Worm (Caenorhabditis elegans): ENCODE data around the gene ZK1010.12.

ZK1010.12 gene

DNA sequence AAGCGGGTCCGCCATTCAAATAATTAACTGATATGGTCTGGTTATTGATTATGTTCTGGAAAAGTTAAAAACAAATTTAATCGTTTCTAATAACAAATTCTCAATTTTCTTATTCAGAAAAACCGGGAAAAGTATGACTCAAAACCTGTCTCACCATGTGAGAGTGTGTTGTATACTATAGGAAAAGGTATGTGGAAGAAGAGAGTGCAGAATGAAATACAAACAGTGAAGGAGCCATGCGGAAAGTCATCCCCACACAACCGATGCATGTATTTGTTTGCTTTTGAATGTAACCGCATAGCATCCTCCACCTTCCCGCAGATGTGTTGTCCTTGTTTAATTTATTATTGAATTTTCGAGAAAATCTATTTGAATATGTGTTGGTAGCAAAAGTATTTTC is 9.4 kb downstream of the ZK1010.12 start, which contains the start of gene ZK1010.8:
Gene ZK1010.8, minus strand, starts transcription at position 214 of the 400 bp plus-strand sequence.
- TF ChIP-seq fkh-10 (GFP tag; optimal IDR thresholded peaks at IDR 0.05) = no peak
- no peak for TF ChIP-seq ama-1 (optimal IDR thresholded peaks at IDR 0.05)
- no peak for TF ChIP-seq ceh-24 (tag; optimal IDR thresholded peaks at IDR 0.05)
- no peak for TF ChIP-seq rnt-1 (tag; optimal IDR thresholded peaks at IDR 0.05)
- TF ChIP-seq sdc-2 (tag; optimal IDR thresholded peaks at IDR 0.05) = no peak
- TF ChIP-seq dmd-4 (tag; optimal IDR thresholded peaks at IDR 0.05; ENCODE audit: borderline replicate concordance) = no peak
- TF ChIP-seq unc-86 (tag; optimal IDR thresholded peaks at IDR 0.05) = no peak

DNA sequence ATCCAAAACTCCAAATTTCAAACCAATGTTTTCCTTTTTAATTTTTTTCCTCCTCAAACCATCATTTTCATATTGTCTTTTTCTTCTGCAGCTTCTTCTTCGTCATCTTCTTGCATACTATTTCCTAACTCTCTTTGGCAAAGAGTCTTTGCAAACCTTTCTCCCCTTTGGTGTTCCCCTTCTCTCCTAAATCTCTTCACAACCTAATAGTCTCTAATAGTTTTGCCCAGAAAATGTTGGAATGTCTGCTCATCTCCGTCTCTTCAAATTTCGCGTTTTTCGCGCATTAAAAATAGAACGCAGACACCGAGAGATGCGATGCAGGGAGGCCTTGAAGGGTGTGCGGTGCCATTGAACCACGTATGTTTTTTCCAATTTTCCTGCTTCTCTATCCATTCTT is 11.0 kb downstream of the ZK1010.12 start, which contains the start of gene ZK1010.10:
Gene ZK1010.10, plus strand, starts transcription at position 286 of the 400 bp plus-strand sequence.
- TF ChIP-seq ceh-18 (tag; optimal IDR thresholded peaks at IDR 0.05) = peak; percentile 23
- TF ChIP-seq sdc-2 (tag; optimal IDR thresholded peaks at IDR 0.05) = no peak
- TF ChIP-seq ceh-31 (tag; optimal IDR thresholded peaks at IDR 0.05) = peak; percentile 75
- peak; percentile 41 for TF ChIP-seq ceh-14 (tag; optimal IDR thresholded peaks at IDR 0.05)
- TF ChIP-seq ref-2 (tag; optimal IDR thresholded peaks at IDR 0.05) = no peak
- TF ChIP-seq pha-4 (tag; optimal IDR thresholded peaks at IDR 0.05) = no peak
- no peak for TF ChIP-seq hlh-13 (GFP tag; optimal IDR thresholded peaks at IDR 0.05)
- peak; percentile 51 for TF ChIP-seq unc-55 (GFP tag; optimal IDR thresholded peaks at IDR 0.05)
- TF ChIP-seq ceh-34 (tag; optimal IDR thresholded peaks at IDR 0.05) = peak; percentile 19
- peak; percentile 55 for TF ChIP-seq pax-1 (tag; optimal IDR thresholded peaks at IDR 0.05)
- no peak for TF ChIP-seq pat-9 (tag; optimal IDR thresholded peaks at IDR 0.05)
- peak; percentile 42 for TF ChIP-seq tbx-2 (tag; optimal IDR thresholded peaks at IDR 0.05)
- TF ChIP-seq unc-86 (tag; optimal IDR thresholded peaks at IDR 0.05) = no peak
- peak; percentile 65 for TF ChIP-seq nfya-1 (tag; optimal IDR thresholded peaks at IDR 0.05)
- TF ChIP-seq unc-42 (tag; optimal IDR thresholded peaks at IDR 0.05) = peak; percentile 59

DNA sequence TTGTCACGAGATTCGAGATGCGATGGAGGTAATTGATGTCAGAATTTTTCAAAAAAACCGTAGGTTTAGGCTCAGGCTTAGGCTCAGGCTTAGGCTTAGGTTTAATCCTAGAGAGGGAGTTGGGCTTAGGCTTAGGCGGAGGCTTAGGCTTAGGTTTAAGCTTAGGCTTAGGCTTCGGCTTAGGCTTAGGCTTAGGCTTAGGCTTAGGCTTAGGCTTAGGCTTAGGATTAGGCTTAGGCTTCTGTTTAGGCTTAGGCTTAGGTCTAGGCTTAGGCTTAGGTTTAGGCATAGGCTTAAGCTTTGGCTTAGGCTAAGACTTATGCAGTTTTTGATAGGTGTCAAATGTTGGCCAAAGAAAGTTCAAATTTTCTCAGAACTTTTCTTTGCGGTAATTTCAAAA is 13.2 kb downstream of the ZK1010.12 start:
- peak; percentile 88 for TF ChIP-seq dve-1 (tag; optimal IDR thresholded peaks at IDR 0.05)
- TF ChIP-seq ceh-6 (GFP tag; optimal IDR thresholded peaks at IDR 0.05) = no peak
- TF ChIP-seq C38D4.7 (GFP tag; optimal IDR thresholded peaks at IDR 0.05) = no peak
- TF ChIP-seq K02D7.2 (tag; optimal IDR thresholded peaks at IDR 0.05) = peak; percentile 10

DNA sequence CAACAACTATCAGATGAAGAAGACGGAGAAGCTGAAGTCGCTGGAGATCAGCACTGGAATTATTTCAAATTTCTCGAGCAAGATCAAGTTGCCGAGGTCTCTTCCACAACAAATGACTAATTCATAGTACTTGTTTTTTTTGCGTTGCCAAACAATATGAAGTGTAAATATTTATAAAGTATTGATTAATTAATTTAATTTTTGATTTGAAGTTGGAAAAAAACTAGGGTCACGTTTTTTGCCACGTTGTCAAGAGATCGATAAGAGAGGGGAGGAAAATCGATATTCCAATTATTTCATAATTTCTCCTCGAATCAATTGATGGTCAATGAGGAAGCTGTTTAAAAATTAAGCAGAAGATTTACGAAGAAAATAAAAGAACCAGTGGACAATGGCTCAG is 14.1 kb downstream of the ZK1010.12 start, which contains the start of gene snf-7:
Gene snf-7, plus strand, starts transcription at position 301 of the 400 bp plus-strand sequence.
- TF ChIP-seq F13H6.1 (tag; optimal IDR thresholded peaks at IDR 0.05) (no peak), che-1 (tag; optimal IDR thresholded peaks at IDR 0.05) (no peak), elt-4 (tag; optimal IDR thresholded peaks at IDR 0.05) (no peak), elt-2 (tag; optimal IDR thresholded peaks at IDR 0.05) (no peak), hlh-30 (tag; optimal IDR thresholded peaks at IDR 0.05; ENCODE audit: insufficient read depth) (no peak), ceh-19 (GFP tag; optimal IDR thresholded peaks at IDR 0.05) (no peak), sox-4 (tag; optimal IDR thresholded peaks at IDR 0.05) (no peak), lim-6 (tag; optimal IDR thresholded peaks at IDR 0.05) (no peak), npax-4 (tag; optimal IDR thresholded peaks at IDR 0.05) (no peak)

DNA sequence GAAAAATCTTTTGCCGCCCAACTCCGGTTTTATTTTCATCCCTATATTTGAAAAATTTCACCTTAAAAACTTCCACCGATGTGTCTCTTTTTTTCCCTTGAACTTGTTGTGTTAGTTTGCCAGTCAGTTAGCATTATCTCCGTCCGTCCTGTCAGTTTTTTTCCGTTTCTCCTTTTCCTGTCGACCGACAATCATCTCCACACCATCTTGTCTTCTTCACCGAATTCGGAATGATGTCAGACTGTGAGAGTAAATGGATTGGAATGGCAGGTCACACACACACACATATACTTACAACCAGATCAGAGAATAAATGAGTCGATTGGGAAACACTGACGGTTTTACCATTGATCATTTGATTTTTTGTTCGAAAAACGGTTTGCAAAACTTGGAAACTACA is 20.8 kb downstream of the ZK1010.12 start:
- TF ChIP-seq sox-4 (tag; optimal IDR thresholded peaks at IDR 0.05) (no peak), pag-3 (tag; optimal IDR thresholded peaks at IDR 0.05; ENCODE audit: borderline replicate concordance) (no peak), ceh-9 (tag; optimal IDR thresholded peaks at IDR 0.05) (no peak), pha-4 (tag; optimal IDR thresholded peaks at IDR 0.05) (no peak), unc-3 (GFP tag; conservative IDR thresholded peaks at IDR 0.05) (no peak), unc-3 (tag; optimal IDR thresholded peaks at IDR 0.05) (no peak), ceh-30 (tag; optimal IDR thresholded peaks at IDR 0.05) (no peak), Y22D7AL.16 (tag; optimal IDR thresholded peaks at IDR 0.05) (no peak), pax-1 (tag; optimal IDR thresholded peaks at IDR 0.05) (no peak), sdc-2 (tag; optimal IDR thresholded peaks at IDR 0.05) (no peak), dmd-4 (tag; optimal IDR thresholded peaks at IDR 0.05; ENCODE audit: borderline replicate concordance) (no peak), ceh-48 (tag; optimal IDR thresholded peaks at IDR 0.05) (no peak), nhr-11 (tag; optimal IDR thresholded peaks at IDR 0.05) (no peak), ceh-24 (tag; optimal IDR thresholded peaks at IDR 0.05) (no peak), hlh-8 (tag; optimal IDR thresholded peaks at IDR 0.05) (no peak), hlh-15 (tag; optimal IDR thresholded peaks at IDR 0.05) (no peak), pha-2 (tag; optimal IDR thresholded peaks at IDR 0.05) (no peak), elt-4 (tag; optimal IDR thresholded peaks at IDR 0.05) (no peak), eyg-1 (tag; optimal IDR thresholded peaks at IDR 0.05) (no peak), ceh-18 (tag; optimal IDR thresholded peaks at IDR 0.05) (no peak)

All from whole organism, late embryonic.